Worm (Caenorhabditis elegans) whole organism, L3 larva: Measurements from ENCODE around the gene bath-42.

Experiments used
- R02D3.7 ChIP-seq: fragments of 150-350 bp; optimal IDR thresholded peaks from 2 replicates; lab custom pipeline; 2014; ENCODE audit warnings: missing biosample characterization, missing genetic modification characterization
- ZK546.5 ChIP-seq: sonication (generic microtip); optimal IDR thresholded peaks from 2 replicates; lab custom pipeline; 2017; ENCODE audit warnings: missing biosample characterization, missing genetic modification characterization
- aly-2 ChIP-seq: fragments of 150-350 bp; optimal IDR thresholded peaks from 2 replicates; lab custom pipeline; 2014; ENCODE audit warnings: missing biosample characterization, missing genetic modification characterization
- ceh-16 ChIP-seq: sonication (generic microtip); optimal IDR thresholded peaks from 2 replicates; lab custom pipeline; 2017; ENCODE audit warnings: missing biosample characterization, missing genetic modification characterization
- ceh-28 ChIP-seq: fragments of 150-350 bp; optimal IDR thresholded peaks from 2 replicates; lab custom pipeline; 2014; ENCODE audit warnings: missing biosample characterization, missing genetic modification reagents, missing genetic modification characterization
- ceh-82 ChIP-seq: fragments of 150-350 bp; optimal IDR thresholded peaks from 2 replicates; lab custom pipeline; 2014; ENCODE audit warnings: missing biosample characterization, missing genetic modification characterization
- daf-12 ChIP-seq: fragments of 150-350 bp; optimal IDR thresholded peaks from 2 replicates; lab custom pipeline; 2014; ENCODE audit warnings: missing biosample characterization, missing genetic modification reagents, missing genetic modification characterization
- egl-5 ChIP-seq: fragments of 150-350 bp; optimal IDR thresholded peaks from 2 replicates; lab custom pipeline; 2017; ENCODE audit warnings: missing biosample characterization, missing genetic modification reagents, missing genetic modification characterization, inconsistent platforms
- elt-1 ChIP-seq: fragments of 150-350 bp; optimal IDR thresholded peaks from 2 replicates; lab custom pipeline; 2014; ENCODE audit warnings: missing biosample characterization, missing genetic modification characterization
- elt-3 ChIP-seq, 3 experiments: fragments of 150-350 bp in 1 of 3; sonication (generic microtip) in 2 of 3; optimal IDR thresholded peaks; 2 replicates in 2 of 3; 4 replicates in 1 of 3; lab custom pipeline; 2014 to 2017; ENCODE audit warnings: missing biosample characterization in 3 of 3, missing genetic modification characterization in 3 of 3
- eor-1 ChIP-seq, 2 experiments: fragments of 150-350 bp; optimal IDR thresholded peaks; 2 replicates each; lab custom pipeline; 2014 to 2018; ENCODE audit warnings: missing biosample characterization in 2 of 2, missing genetic modification characterization in 2 of 2
- fkh-10 ChIP-seq: sonication (generic microtip); optimal IDR thresholded peaks from 2 replicates; lab custom pipeline; 2017; ENCODE audit warnings: missing biosample characterization, missing genetic modification reagents, missing genetic modification characterization
- fkh-2 ChIP-seq: fragments of 150-350 bp; optimal IDR thresholded peaks from 2 replicates; lab custom pipeline; 2014; ENCODE audit warnings: missing biosample characterization, missing genetic modification reagents, missing genetic modification characterization
- fos-1 ChIP-seq: fragments of 150-350 bp; optimal IDR thresholded peaks from 2 replicates; lab custom pipeline; 2014; ENCODE audit warnings: missing biosample characterization, missing genetic modification characterization
- hmg-11 ChIP-seq: sonication (generic microtip); optimal IDR thresholded peaks from 2 replicates; lab custom pipeline; 2016; ENCODE audit warnings: missing genetic modification characterization, missing compliant biosample characterization
- jun-1 ChIP-seq: fragments of 150-350 bp; optimal IDR thresholded peaks from 2 replicates; lab custom pipeline; 2014; ENCODE audit warnings: missing biosample characterization, missing genetic modification reagents, missing genetic modification characterization
- lin-39 ChIP-seq: fragments of 150-350 bp; optimal IDR thresholded peaks from 2 replicates; lab custom pipeline; 2018; ENCODE audit warnings: missing biosample characterization, missing genetic modification reagents, missing genetic modification characterization
- lsy-12 ChIP-seq: sonication (generic microtip); optimal IDR thresholded peaks from 2 replicates; lab custom pipeline; 2016; ENCODE audit warnings: mild to moderate bottlenecking, missing genetic modification characterization, missing compliant biosample characterization
- mml-1 ChIP-seq: fragments of 150-350 bp; sonication (generic microtip); optimal IDR thresholded peaks from 3 replicates; lab custom pipeline; 2014; ENCODE audit warnings: missing biosample characterization, missing genetic modification characterization
- nfya-1 ChIP-seq: sonication (generic microtip); optimal IDR thresholded peaks from 2 replicates; lab custom pipeline; 2017; ENCODE audit warnings: missing genetic modification characterization, mild to moderate bottlenecking, missing compliant biosample characterization, antibody characterized with exemption, moderate library complexity; ENCODE audit not compliant: insufficient read depth
- nhr-11 ChIP-seq: fragments of 150-350 bp; optimal IDR thresholded peaks from 2 replicates; lab custom pipeline; 2014; ENCODE audit warnings: missing biosample characterization, missing genetic modification characterization
- nhr-12 ChIP-seq: fragments of 150-350 bp; optimal IDR thresholded peaks from 2 replicates; lab custom pipeline; 2014; ENCODE audit warnings: missing biosample characterization, missing genetic modification characterization
- nhr-237 ChIP-seq: fragments of 150-350 bp; optimal IDR thresholded peaks from 2 replicates; lab custom pipeline; 2014; ENCODE audit warnings: missing biosample characterization, missing genetic modification characterization
- nhr-25 ChIP-seq: sonication (generic microtip); optimal IDR thresholded peaks from 2 replicates; lab custom pipeline; 2017; ENCODE audit warnings: missing biosample characterization, missing genetic modification characterization
- nhr-28 ChIP-seq: fragments of 150-350 bp; optimal IDR thresholded peaks from 2 replicates; lab custom pipeline; 2014; ENCODE audit warnings: missing biosample characterization, missing genetic modification characterization
- nhr-43 ChIP-seq: sonication (generic microtip); optimal IDR thresholded peaks from 2 replicates; lab custom pipeline; 2016; ENCODE audit warnings: mild to moderate bottlenecking, missing genetic modification characterization, missing compliant biosample characterization; ENCODE audit not compliant: poor library complexity, severe bottlenecking
- nhr-67 ChIP-seq: fragments of 150-350 bp; optimal IDR thresholded peaks from 2 replicates; lab custom pipeline; 2014; ENCODE audit warnings: missing biosample characterization, missing genetic modification characterization
- nhr-76 ChIP-seq: fragments of 150-350 bp; sonication (generic microtip); optimal IDR thresholded peaks from 5 replicates; lab custom pipeline; 2014; ENCODE audit warnings: missing biosample characterization, missing genetic modification characterization
- pqm-1 ChIP-seq: fragments of 150-350 bp; optimal IDR thresholded peaks from 2 replicates; lab custom pipeline; 2017; ENCODE audit warnings: missing biosample characterization, missing genetic modification characterization, inconsistent platforms
- sea-2 ChIP-seq: fragments of 150-350 bp; sonication (generic microtip); optimal IDR thresholded peaks from 4 replicates; lab custom pipeline; 2014; ENCODE audit warnings: missing biosample characterization, missing genetic modification reagents, missing genetic modification characterization
- snpc-4 ChIP-seq: fragments of 150-350 bp; optimal IDR thresholded peaks from 2 replicates; lab custom pipeline; 2014; ENCODE audit warnings: missing biosample characterization, missing genetic modification characterization
- unc-39 ChIP-seq: sonication (generic microtip); optimal IDR thresholded peaks from 4 replicates; lab custom pipeline; 2017; ENCODE audit warnings: missing biosample characterization, missing genetic modification characterization
- zag-1 ChIP-seq: fragments of 150-350 bp; optimal IDR thresholded peaks from 2 replicates; lab custom pipeline; 2014; ENCODE audit warnings: missing biosample characterization, missing genetic modification characterization
- ztf-11 ChIP-seq: fragments of 150-350 bp; optimal IDR thresholded peaks from 2 replicates; lab custom pipeline; 2014; ENCODE audit warnings: missing biosample characterization, missing genetic modification characterization

The bath-42 gene

ce11 chrIII:8201117-8201516, 37.9 kb upstream of the bath-42 start, which contains the start of gene unc-36:
Gene unc-36, minus strand, starts transcription at chrIII:8201217.
- no peak for TF ChIP-seq nhr-76
- TF ChIP-seq lin-39 (tag; lab: Kevin White, UChicago) = no peak
- no peak for TF ChIP-seq ceh-28 (tag; lab: Kevin White, UChicago)
- no peak for TF ChIP-seq fos-1 (tag; lab: Kevin White, UChicago)
- no peak for TF ChIP-seq elt-1 (tag; lab: Kevin White, UChicago)
- no peak for TF ChIP-seq nhr-43 (tag; lab: Kevin White, UChicago)
- no peak for TF ChIP-seq mml-1 (tag; lab: Kevin White, UChicago)
- no peak for TF ChIP-seq jun-1 (tag; lab: Kevin White, UChicago)
- no peak for TF ChIP-seq nhr-25 (tag; lab: Kevin White, UChicago)
- no peak for TF ChIP-seq ztf-11
- TF ChIP-seq snpc-4 (tag; lab: Kevin White, UChicago) = no peak
- no peak for TF ChIP-seq unc-39 (tag; lab: Kevin White, UChicago)
- TF ChIP-seq pqm-1 = no peak

- TF ChIP-seq eor-1 (tag; optimal IDR thresholded peaks at IDR 0.05; lab: Kevin White, UChicago) (no peak), ceh-82 (tag; lab: Kevin White, UChicago) (no peak), ceh-28 (tag; lab: Kevin White, UChicago) (no peak)
Observed at ce11 chrIII:8199060-8199459, 35.9 kb upstream of the bath-42 start.

- no peak for TF ChIP-seq elt-3 (tag; optimal IDR thresholded peaks at IDR 0.05; lab: Kevin White, UChicago)
- TF ChIP-seq lin-39 (tag; lab: Kevin White, UChicago) = no peak
- TF ChIP-seq aly-2 (tag; lab: Kevin White, UChicago) = no peak
- no peak for TF ChIP-seq snpc-4 (tag; lab: Kevin White, UChicago)
- no peak for TF ChIP-seq nhr-67 (tag; lab: Kevin White, UChicago)
- no peak for TF ChIP-seq nhr-12 (tag; lab: Kevin White, UChicago)
- TF ChIP-seq nhr-237 (tag; lab: Kevin White, UChicago) = no peak
- TF ChIP-seq ceh-16 = no peak
- TF ChIP-seq, all 47 proteins: peak for 0
Observed at ce11 chrIII:8191695-8192094, 28.5 kb upstream of the bath-42 start, which contains the start of gene C50C3.1. Gene C50C3.1, plus strand, starts transcription at chrIII:8191995.

ce11 chrIII:8190505-8190904, 27.3 kb upstream of the bath-42 start, which contains the start of gene C50C3.19:
Gene C50C3.19, plus strand, starts transcription at chrIII:8190805.
- TF ChIP-seq mml-1 (tag; lab: Kevin White, UChicago) (no peak), R02D3.7 (tag; lab: Kevin White, UChicago) (no peak), aly-2 (tag; lab: Kevin White, UChicago) (no peak), lsy-12 (tag; lab: Kevin White, UChicago) (no peak), egl-5 (no peak)

ce11 chrIII:8185130-8185529, 21.9 kb upstream of the bath-42 start:
- TF ChIP-seq nhr-28 (tag; lab: Kevin White, UChicago) (no peak), daf-12 (tag; lab: Kevin White, UChicago) (no peak), nhr-76 (no peak), sea-2 (GFP tag; lab: Kevin White, UChicago) (no peak), nhr-11 (tag; lab: Kevin White, UChicago) (no peak)

ce11 chrIII:8182573-8182972, 19.4 kb upstream of the bath-42 start:
- TF ChIP-seq zag-1 (tag; lab: Kevin White, UChicago) (no peak), hmg-11 (no peak), nhr-76 (no peak), mml-1 (tag; lab: Kevin White, UChicago) (no peak), elt-3 (tag; optimal IDR thresholded peaks at IDR 0.05; lab: Kevin White, UChicago) (no peak), snpc-4 (tag; lab: Kevin White, UChicago) (no peak), fkh-2 (tag; lab: Kevin White, UChicago) (no peak), fos-1 (tag; lab: Kevin White, UChicago) (no peak), fkh-10 (no peak), nfya-1 (tag; lab: Kevin White, UChicago) (no peak), ZK546.5 (tag; lab: Kevin White, UChicago) (no peak), elt-1 (tag; lab: Kevin White, UChicago) (no peak), nhr-237 (tag; lab: Kevin White, UChicago) (no peak)
